Worm (Caenorhabditis elegans): ENCODE results near the gene fmo-5.

- TF ChIP-seq duxl-1 (tag; optimal IDR thresholded peaks at IDR 0.05; ENCODE audit: poor library complexity) (no peak), egl-43 (GFP tag; IDR thresholded peaks at IDR 0.05) (no peak), nhr-111 (GFP tag; optimal IDR thresholded peaks at IDR 0.05) (no peak), lin-13 (GFP tag; optimal IDR thresholded peaks at IDR 0.05) (no peak), ZK337.2 (GFP tag; IDR thresholded peaks at IDR 0.05) (no peak), lin-15B (tag; optimal IDR thresholded peaks at IDR 0.05) (no peak), hif-1 (tag; optimal IDR thresholded peaks at IDR 0.05) (no peak), ztf-11 (tag; optimal IDR thresholded peaks at IDR 0.05) (no peak), dmd-6 (GFP tag; IDR thresholded peaks at IDR 0.05) (no peak)
Observed at ce11 chrV:849512-849911, 54.0 kb downstream of the fmo-5 start, which contains the start of gene srbc-12.

Measured in whole organism, L4 larva.